Worm (Caenorhabditis elegans) whole organism, midembryonic: ENCODE results near the gene str-27.

ENCODE experiments used
- flt-1 ChIP-seq: fragments of 200-800 bp; sonication (Bioruptor generic); IDR thresholded peaks from 2 replicates; pipeline ENCODE4 v1.3.6; 2022; ENCODE audit warnings: missing genetic modification characterization, missing compliant biosample characterization
- ztf-23 ChIP-seq: fragments of 200-800 bp; sonication (Bioruptor generic); IDR thresholded peaks from 2 replicates; pipeline ENCODE4 v1.3.6; 2022; ENCODE audit warnings: missing genetic modification reagents, missing genetic modification characterization, missing compliant biosample characterization

DNA sequence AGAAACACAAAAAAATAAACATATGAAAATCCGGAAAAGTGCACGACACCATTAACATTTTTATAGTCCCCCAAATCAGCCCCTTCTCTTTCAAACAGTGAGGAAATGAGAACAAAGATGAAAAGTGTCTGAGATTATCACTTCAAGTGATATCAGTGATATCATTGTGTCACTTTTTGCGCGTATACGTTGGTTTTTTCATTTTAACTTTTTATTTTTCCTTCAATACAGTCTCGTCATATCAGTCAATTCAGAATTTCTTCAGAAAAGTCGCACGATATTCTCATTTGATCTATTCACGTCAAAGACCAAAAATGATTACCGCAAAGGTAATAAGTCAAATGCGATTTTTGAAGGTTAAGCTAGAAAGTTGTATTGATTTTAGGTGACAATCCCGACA is 30.9 kb downstream of the str-27 start, which contains the start of gene twk-34:
- TF ChIP-seq flt-1 (GFP tag; lab: Robert Waterston, UW): no peak
- TF ChIP-seq ztf-23 (GFP tag; lab: Robert Waterston, UW): no peak
